Fruit fly (Drosophila melanogaster): ENCODE measurements around the gene CG8420.
A peak's percentile ranks its signal among the peaks of the same experiment; 100 is the strongest.

DNA sequence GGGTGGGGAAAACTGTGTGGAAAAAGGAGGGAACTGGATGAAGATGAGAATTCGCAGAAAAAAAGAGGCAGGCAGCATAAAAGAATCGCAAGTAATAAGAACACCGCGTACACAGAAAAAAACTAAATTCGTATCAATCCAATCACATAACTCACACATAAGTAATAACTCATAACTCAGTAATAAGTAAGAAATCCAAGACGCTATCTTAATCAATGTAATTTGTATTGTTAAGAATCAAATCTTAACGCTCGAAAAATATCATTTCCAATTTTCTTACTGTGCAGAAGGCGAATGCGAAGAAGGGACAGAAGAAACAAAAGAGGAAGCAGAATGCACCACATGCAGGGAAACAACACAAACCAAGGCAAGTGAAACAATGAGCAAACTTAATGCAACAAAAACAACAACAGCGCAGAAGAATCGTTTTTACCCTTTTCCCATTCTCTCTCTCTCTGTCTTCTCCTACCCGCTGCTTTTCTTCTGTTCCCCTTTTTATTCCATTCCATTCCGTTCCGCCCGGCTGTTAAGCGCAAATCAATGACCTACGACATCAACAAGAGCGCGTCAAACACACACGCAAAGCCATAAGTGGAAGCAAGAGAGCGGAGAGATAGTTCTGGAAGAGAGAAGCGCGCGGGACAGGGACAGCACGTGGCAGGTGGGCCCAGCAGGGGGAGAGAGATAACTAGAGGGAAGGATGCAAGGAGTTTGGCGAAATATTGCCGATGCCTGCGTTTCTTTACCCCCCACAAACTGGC, 17.2 kb upstream of the CG8420 start:
- TF ChIP-seq CG8478 (optimal IDR thresholded peaks at IDR 0.05) (no peak), usp (GFP tag; optimal IDR thresholded peaks at IDR 0.05) (no peak), pan (optimal IDR thresholded peaks at IDR 0.05) (no peak), psq (optimal IDR thresholded peaks at IDR 0.05) (peak; percentile 35), EcR (GFP tag; optimal IDR thresholded peaks at IDR 0.05) (peak; percentile 18 to 84)

Measured in whole organism.